Fruit fly (Drosophila melanogaster) whole organism, prepupa: ENCODE measurements around the gene Gycbeta100B.

Experiments
- Blimp-1 ChIP-seq: fragments of 200-800 bp; sonication (Bioruptor generic); optimal IDR thresholded peaks from 3 replicates; lab custom pipeline; 2017; ENCODE audit warnings: missing biosample characterization, missing genetic modification characterization, mild to moderate bottlenecking, moderate library complexity, missing genetic modification reagents
- CG10669 ChIP-seq: fragments of 200-800 bp; sonication (Bioruptor generic); optimal IDR thresholded peaks from 3 replicates; lab custom pipeline; 2018; ENCODE audit warnings: missing biosample characterization, mild to moderate bottlenecking, missing genetic modification characterization, moderate library complexity
- CG11294 ChIP-seq: fragments of 200-800 bp; sonication (Bioruptor generic); IDR thresholded peaks from 2 replicates; pipeline ENCODE4 v1.3.6; 2022; ENCODE audit warnings: missing biosample characterization, missing genetic modification characterization
- CG11762 ChIP-seq: fragments of 200-800 bp; sonication (Bioruptor generic); optimal IDR thresholded peaks from 3 replicates; lab custom pipeline; 2016; ENCODE audit warnings: missing biosample characterization, missing genetic modification characterization; ENCODE audit not compliant: insufficient read depth
- CG11902 ChIP-seq: fragments of 200-800 bp; sonication (Bioruptor generic); optimal IDR thresholded peaks from 3 replicates; lab custom pipeline; 2016; ENCODE audit warnings: missing biosample characterization, missing genetic modification characterization
- CG15336 ChIP-seq: fragments of 200-800 bp; sonication (Bioruptor generic); IDR thresholded peaks from 2 replicates; pipeline ENCODE4 v1.3.6; 2022; ENCODE audit warnings: missing biosample characterization, missing genetic modification characterization
- CG1621 ChIP-seq: fragments of 200-800 bp; sonication (Bioruptor generic); optimal IDR thresholded peaks from 3 replicates; lab custom pipeline; 2018; ENCODE audit warnings: missing biosample characterization, mild to moderate bottlenecking, missing genetic modification characterization
- CG16779 ChIP-seq: fragments of 200-800 bp; sonication (Bioruptor generic); optimal IDR thresholded peaks from 3 replicates; lab custom pipeline; 2017; ENCODE audit warnings: missing biosample characterization, mild to moderate bottlenecking, missing genetic modification characterization
- CG32006 ChIP-seq: fragments of 200-800 bp; sonication (Bioruptor generic); optimal IDR thresholded peaks from 3 replicates; lab custom pipeline; 2017; ENCODE audit warnings: missing biosample characterization, mild to moderate bottlenecking, missing genetic modification characterization
- CG3919 ChIP-seq: fragments of 200-800 bp; sonication (Bioruptor generic); optimal IDR thresholded peaks from 3 replicates; lab custom pipeline; 2016; ENCODE audit warnings: missing biosample characterization, missing genetic modification characterization
- CG6163 ChIP-seq: fragments of 200-800 bp; sonication (Bioruptor generic); IDR thresholded peaks from 3 replicates; pipeline ENCODE4 v1.3.6; 2022; ENCODE audit warnings: missing biosample characterization, missing genetic modification characterization
- CG6276 ChIP-seq: fragments of 200-800 bp; sonication (Bioruptor generic); optimal IDR thresholded peaks from 2 replicates; lab custom pipeline; 2017; ENCODE audit warnings: missing biosample characterization, mild to moderate bottlenecking, missing genetic modification characterization
- CG6808 ChIP-seq: fragments of 200-800 bp; sonication (Bioruptor generic); optimal IDR thresholded peaks from 3 replicates; lab custom pipeline; 2017; ENCODE audit warnings: missing biosample characterization, missing genetic modification characterization, mild to moderate bottlenecking, moderate library complexity, missing genetic modification reagents
- CG7368 ChIP-seq: fragments of 200-800 bp; sonication (Bioruptor generic); optimal IDR thresholded peaks from 3 replicates; lab custom pipeline; 2016; ENCODE audit warnings: missing biosample characterization, missing genetic modification characterization
- CG8119 ChIP-seq: fragments of 200-800 bp; sonication (Bioruptor generic); IDR thresholded peaks from 3 replicates; pipeline ENCODE4 v1.3.6; 2022; ENCODE audit warnings: missing biosample characterization, missing genetic modification characterization
- CG8632 ChIP-seq: fragments of 200-800 bp; sonication (Bioruptor generic); optimal IDR thresholded peaks from 3 replicates; lab custom pipeline; 2016; ENCODE audit warnings: missing biosample characterization, missing genetic modification characterization
- Eip75B ChIP-seq: fragments of 200-800 bp; sonication (Bioruptor generic); optimal IDR thresholded peaks from 3 replicates; lab custom pipeline; 2016; ENCODE audit warnings: missing biosample characterization, missing genetic modification characterization
- Eip78C ChIP-seq: fragments of 200-800 bp; sonication (Bioruptor generic); peaks from one replicate; lab custom pipeline; 2016; ENCODE audit warnings: missing biosample characterization, missing genetic modification characterization
- Eip93F ChIP-seq: fragments of 200-800 bp; sonication (Bioruptor generic); optimal IDR thresholded peaks from 2 replicates; lab custom pipeline; 2016; ENCODE audit warnings: missing biosample characterization, mild to moderate bottlenecking, missing genetic modification characterization
- Hr38 ChIP-seq: sonication (Bioruptor generic); optimal IDR thresholded peaks from 2 replicates; lab custom pipeline; 2016; ENCODE audit warnings: missing biosample characterization, missing genetic modification characterization
- Hr39 ChIP-seq: fragments of 200-800 bp; sonication (Bioruptor generic); optimal IDR thresholded peaks from 2 replicates; lab custom pipeline; 2016; ENCODE audit warnings: missing biosample characterization, missing genetic modification characterization
- Hr4 ChIP-seq: fragments of 200-800 bp; sonication (Bioruptor generic); optimal IDR thresholded peaks from 3 replicates; lab custom pipeline; 2016; ENCODE audit warnings: missing biosample characterization, missing genetic modification characterization
- Lpt ChIP-seq: fragments of 200-800 bp; sonication (Bioruptor generic); optimal IDR thresholded peaks from 3 replicates; lab custom pipeline; 2016; ENCODE audit warnings: missing biosample characterization, missing genetic modification characterization
- OdsH ChIP-seq: fragments of 200-800 bp; sonication (Bioruptor generic); optimal IDR thresholded peaks from 3 replicates; lab custom pipeline; 2016; ENCODE audit warnings: missing biosample characterization, missing genetic modification characterization
- Smox ChIP-seq: fragments of 200-800 bp; sonication (Bioruptor generic); optimal IDR thresholded peaks from 3 replicates; lab custom pipeline; 2016; ENCODE audit warnings: missing biosample characterization, missing genetic modification characterization
- Sox102F ChIP-seq: fragments of 200-800 bp; sonication (Bioruptor generic); optimal IDR thresholded peaks from 2 replicates; lab custom pipeline; 2016; ENCODE audit warnings: missing biosample characterization, mild to moderate bottlenecking, missing genetic modification characterization
- Sox14 ChIP-seq: fragments of 200-800 bp; sonication (Bioruptor generic); optimal IDR thresholded peaks from 3 replicates; lab custom pipeline; 2016; ENCODE audit warnings: missing biosample characterization, missing genetic modification characterization
- achi ChIP-seq: fragments of 200-800 bp; sonication (Bioruptor generic); optimal IDR thresholded peaks from 3 replicates; lab custom pipeline; 2016; ENCODE audit warnings: missing biosample characterization, missing genetic modification characterization
- acj6 ChIP-seq: fragments of 200-800 bp; sonication (Bioruptor generic); optimal IDR thresholded peaks from 3 replicates; lab custom pipeline; 2016; ENCODE audit warnings: missing biosample characterization, missing genetic modification characterization
- cyc ChIP-seq: fragments of 200-800 bp; sonication (Bioruptor generic); optimal IDR thresholded peaks from 3 replicates; lab custom pipeline; 2016; ENCODE audit warnings: missing biosample characterization, missing genetic modification characterization
- dac ChIP-seq: fragments of 200-800 bp; sonication (Bioruptor generic); optimal IDR thresholded peaks from 2 replicates; lab custom pipeline; 2017; ENCODE audit warnings: missing biosample characterization, mild to moderate bottlenecking, missing genetic modification characterization
- dsx ChIP-seq: fragments of 200-800 bp; optimal IDR thresholded peaks from 3 replicates; lab custom pipeline; 2019; ENCODE audit warnings: missing biosample characterization, mild to moderate bottlenecking, missing genetic modification characterization, moderate library complexity; ENCODE audit not compliant: poor library complexity, severe bottlenecking
- eg ChIP-seq: fragments of 200-800 bp; sonication (Bioruptor generic); IDR thresholded peaks from 3 replicates; pipeline ENCODE4 v1.3.6; 2022; ENCODE audit warnings: missing biosample characterization, missing genetic modification characterization
- esn ChIP-seq: fragments of 200-800 bp; sonication (Bioruptor generic); optimal IDR thresholded peaks from 2 replicates; lab custom pipeline; 2016; ENCODE audit warnings: missing biosample characterization, mild to moderate bottlenecking, missing genetic modification characterization, moderate library complexity
- fd59A ChIP-seq: fragments of 200-800 bp; sonication (Bioruptor generic); optimal IDR thresholded peaks from 2 replicates; lab custom pipeline; 2017; ENCODE audit warnings: missing biosample characterization, mild to moderate bottlenecking, missing genetic modification characterization, missing genetic modification reagents
- fd85E ChIP-seq: fragments of 200-800 bp; sonication (Bioruptor generic); optimal IDR thresholded peaks from 3 replicates; lab custom pipeline; 2016; ENCODE audit warnings: missing biosample characterization, missing genetic modification characterization
- fkh ChIP-seq: fragments of 200-800 bp; sonication (Bioruptor generic); optimal IDR thresholded peaks from 3 replicates; lab custom pipeline; 2017; ENCODE audit warnings: missing biosample characterization, mild to moderate bottlenecking, missing genetic modification characterization, moderate library complexity
- spab ChIP-seq: fragments of 200-800 bp; sonication (Bioruptor generic); optimal IDR thresholded peaks from 2 replicates; lab custom pipeline; 2017; ENCODE audit warnings: missing biosample characterization, mild to moderate bottlenecking, missing genetic modification characterization, missing genetic modification reagents
- ss ChIP-seq, 2 experiments: fragments of 200-800 bp; sonication (Bioruptor generic); optimal IDR thresholded peaks; 2 replicates in 1 of 2; 3 replicates in 1 of 2; lab custom pipeline; 2017 to 2018; ENCODE audit warnings: mild to moderate bottlenecking in 2 of 2, missing biosample characterization in 2 of 2, missing genetic modification characterization in 2 of 2, moderate library complexity in 1 of 2
- svp ChIP-seq: fragments of 200-800 bp; sonication (Bioruptor generic); peaks from one replicate; lab custom pipeline; 2016; ENCODE audit warnings: missing biosample characterization, missing genetic modification characterization

The Gycbeta100B gene

dm6 chr3R:31123315-31123714, 10.9 kb upstream of the Gycbeta100B start, which contains the start of gene Prosalpha3T:
Gene Prosalpha3T, minus strand, starts transcription at chr3R:31123415.
- TF ChIP-seq Eip93F (no peak), Hr39 (GFP tag; lab: Kevin White, UChicago) (no peak), CG11294 (GFP tag; lab: Robert Waterston, UW) (no peak), CG3919 (GFP tag; lab: Kevin White, UChicago) (no peak)

dm6 chr3R:31125746-31126199, 8.4 kb upstream of the Gycbeta100B start, which contains the start of gene CG15554:
Gene CG15554, plus strand, starts transcription at chr3R:31126149.
- TF ChIP-seq Blimp-1 (GFP tag; lab: Kevin White, UChicago) (no peak), acj6 (GFP tag; lab: Kevin White, UChicago) (no peak), fd85E (GFP tag; lab: Kevin White, UChicago) (no peak), Hr4 (GFP tag; lab: Kevin White, UChicago) (no peak), Hr38 (no peak), CG8632 (no peak), dsx (GFP tag; lab: Kevin White, UChicago) (no peak), CG10669 (no peak), OdsH (GFP tag; lab: Kevin White, UChicago) (no peak), Hr39 (GFP tag; lab: Kevin White, UChicago) (no peak), CG6808 (GFP tag; lab: Kevin White, UChicago) (no peak), Smox (GFP tag; lab: Kevin White, UChicago) (no peak), svp (GFP tag; lab: Kevin White, UChicago) (no peak), CG32006 (no peak), eg (GFP tag; lab: Robert Waterston, UW) (no peak), CG16779 (tag; lab: Kevin White, UChicago) (no peak), esn (no peak), achi (GFP tag; lab: Kevin White, UChicago) (no peak)

dm6 chr3R:31127357-31127775, 6.8 kb upstream of the Gycbeta100B start:
- TF ChIP-seq CG11902 (no peak), fd85E (GFP tag; lab: Kevin White, UChicago) (no peak), fkh (GFP tag; lab: Kevin White, UChicago) (peak; percentile 60), CG16779 (tag; lab: Kevin White, UChicago) (no peak)
- TF ChIP-seq, all 60 proteins: peak for 1

- TF ChIP-seq CG11762 (GFP tag; lab: Kevin White, UChicago) (no peak), CG8632 (no peak), CG11294 (GFP tag; lab: Robert Waterston, UW) (no peak)
Measured at dm6 chr3R:31130566-31130965, 3.6 kb upstream of the Gycbeta100B start, which contains the start of gene Ktch. Gene Ktch, minus strand, starts transcription at chr3R:31130666.

dm6 chr3R:31141691-31142090, 7.5 kb downstream of the Gycbeta100B start:
- TF ChIP-seq Eip75B (GFP tag; lab: Kevin White, UChicago) = no peak
- no peak for TF ChIP-seq Eip93F
- no peak for TF ChIP-seq Smox (GFP tag; lab: Kevin White, UChicago)
- no peak for TF ChIP-seq CG6276 (GFP tag; lab: Kevin White, UChicago)
- TF ChIP-seq ss (GFP tag; optimal IDR thresholded peaks at IDR 0.05; lab: Kevin White, UChicago) = no peak
- no peak for TF ChIP-seq CG7368 (GFP tag; lab: Kevin White, UChicago)
- TF ChIP-seq esn = no peak
- TF ChIP-seq dac (GFP tag; lab: Kevin White, UChicago) = no peak
- no peak for TF ChIP-seq cyc (GFP tag; lab: Kevin White, UChicago)
- no peak for TF ChIP-seq Lpt
- TF ChIP-seq Hr38 = no peak
- TF ChIP-seq, all 60 proteins: peak for 0

dm6 chr3R:31146920-31147319, 12.7 kb downstream of the Gycbeta100B start:
- TF ChIP-seq Sox102F (no peak), CG8119 (GFP tag; lab: Robert Waterston, UW) (peak; percentile 50; the same call in 2 of the 3 replicates), fkh (GFP tag; lab: Kevin White, UChicago) (no peak), CG11902 (no peak), Hr39 (GFP tag; lab: Kevin White, UChicago) (no peak), CG7368 (GFP tag; lab: Kevin White, UChicago) (no peak), Eip75B (GFP tag; lab: Kevin White, UChicago) (no peak), eg (GFP tag; lab: Robert Waterston, UW) (peak; percentile 64), CG1621 (tag; lab: Kevin White, UChicago) (no peak), CG15336 (GFP tag; lab: Robert Waterston, UW) (peak; percentile 42; the same call in 1 of the 2 replicates), CG8632 (no peak), CG6163 (GFP tag; lab: Robert Waterston, UW) (peak; percentile 47; the same call in 1 of the 3 replicates), spab (GFP tag; lab: Kevin White, UChicago) (no peak), CG6276 (GFP tag; lab: Kevin White, UChicago) (peak; percentile 9), Sox14 (GFP tag; lab: Kevin White, UChicago) (no peak), fd59A (no peak), CG32006 (peak; percentile 50), Smox (GFP tag; lab: Kevin White, UChicago) (no peak), svp (GFP tag; lab: Kevin White, UChicago) (no peak), Eip78C (GFP tag; lab: Kevin White, UChicago) (no peak)
